Worm (Caenorhabditis elegans): Measurements from ENCODE around the gene K02C4.2.

DNA sequence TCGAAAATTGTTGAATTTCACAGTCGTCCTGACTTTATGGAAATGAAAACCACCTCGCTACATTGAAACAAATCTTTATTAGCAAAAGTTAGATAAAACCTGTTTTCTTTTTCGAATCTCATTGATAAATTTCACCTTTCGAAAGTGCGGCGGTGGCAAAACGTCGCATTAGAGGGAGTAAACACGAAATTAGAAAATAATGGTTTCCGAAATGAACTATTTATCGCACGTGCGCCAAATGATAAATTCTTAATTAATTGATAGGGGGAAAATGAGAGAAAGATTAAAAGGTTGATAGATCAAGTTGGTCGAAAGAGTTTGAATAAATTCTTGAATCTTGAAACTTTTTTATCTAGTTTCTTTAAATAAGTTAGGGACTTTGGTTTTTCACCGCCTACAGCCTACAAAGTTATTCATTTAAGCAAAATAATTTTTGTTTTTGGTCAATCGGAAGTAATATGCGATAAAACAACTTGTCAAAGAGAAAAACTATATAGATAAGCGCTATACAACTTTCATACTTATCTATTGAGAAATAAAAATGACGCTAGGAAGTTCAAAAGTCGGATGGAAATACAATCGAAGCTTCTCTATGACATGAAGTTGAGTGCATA is 4.4 kb upstream of the K02C4.2 start:
- TF ChIP-seq sea-1 (GFP tag; conservative IDR thresholded peaks at IDR 0.05) (no peak), F13C5.2 (tag; optimal IDR thresholded peaks at IDR 0.05) (no peak), scrt-1 (GFP tag; IDR thresholded peaks at IDR 0.05) (no peak), aly-1 (tag; optimal IDR thresholded peaks at IDR 0.05) (no peak), ama-1 (optimal IDR thresholded peaks at IDR 0.05) (no peak), pes-1 (GFP tag; IDR thresholded peaks at IDR 0.05) (no peak), ceh-36 (tag; optimal IDR thresholded peaks at IDR 0.05) (no peak), tbx-37 (GFP tag; conservative IDR thresholded peaks at IDR 0.05) (no peak), flt-1 (GFP tag; IDR thresholded peaks at IDR 0.05) (no peak), hmbx-1 (tag; optimal IDR thresholded peaks at IDR 0.05) (no peak), B0310.2 (tag; optimal IDR thresholded peaks at IDR 0.05) (no peak)

Data from whole organism, early embryonic.